Worm (Caenorhabditis elegans) whole organism, mixed stage, embryonic: ENCODE measurements around the gene F59A6.13.

ENCODE experiments used
- ceh-83 ChIP-seq: fragments of 200-800 bp; sonication (Bioruptor generic); optimal IDR thresholded peaks from 2 replicates; lab custom pipeline; 2018; ENCODE audit warnings: mild to moderate bottlenecking, missing genetic modification characterization, missing compliant biosample characterization
- drap-1 ChIP-seq: fragments of 200-800 bp; sonication (Bioruptor generic); optimal IDR thresholded peaks from 3 replicates; lab custom pipeline; 2018; ENCODE audit warnings: mild to moderate bottlenecking, missing genetic modification characterization, missing compliant biosample characterization
- elt-3 ChIP-seq: fragments of 150-350 bp; optimal IDR thresholded peaks from 2 replicates; lab custom pipeline; 2014; ENCODE audit warnings: missing biosample characterization, missing genetic modification characterization
- ham-2 ChIP-seq: fragments of 200-800 bp; sonication (Bioruptor generic); optimal IDR thresholded peaks from 2 replicates; lab custom pipeline; 2018; ENCODE audit warnings: mild to moderate bottlenecking, missing genetic modification characterization, missing compliant biosample characterization
- lin-13 ChIP-seq: fragments of 150-350 bp; optimal IDR thresholded peaks from 2 replicates; lab custom pipeline; 2014; ENCODE audit warnings: missing biosample characterization, missing genetic modification characterization
- lin-32 ChIP-seq: fragments of 200-800 bp; sonication (Bioruptor generic); optimal IDR thresholded peaks from 2 replicates; lab custom pipeline; 2018; ENCODE audit warnings: mild to moderate bottlenecking, missing genetic modification characterization, missing compliant biosample characterization
- nhr-28 ChIP-seq: fragments of 150-350 bp; optimal IDR thresholded peaks from 2 replicates; lab custom pipeline; 2014; ENCODE audit warnings: missing biosample characterization, missing genetic modification characterization
- nhr-76 ChIP-seq: sonication (generic microtip); optimal IDR thresholded peaks from 2 replicates; lab custom pipeline; 2017; ENCODE audit warnings: missing biosample characterization, missing genetic modification characterization
- pha-4 ChIP-seq: fragments of 150-350 bp; optimal IDR thresholded peaks from 2 replicates; lab custom pipeline; 2018; ENCODE audit warnings: missing biosample characterization, missing genetic modification reagents, missing genetic modification characterization
- snpc-4 ChIP-seq: fragments of 150-350 bp; optimal IDR thresholded peaks from 2 replicates; lab custom pipeline; 2014; ENCODE audit warnings: missing biosample characterization, missing genetic modification characterization
- sptf-1 ChIP-seq: sonication (generic microtip); optimal IDR thresholded peaks from 2 replicates; lab custom pipeline; 2017; ENCODE audit warnings: mild to moderate bottlenecking, missing genetic modification characterization, moderate library complexity, missing compliant biosample characterization
- unc-39 ChIP-seq: fragments of 150-350 bp; optimal IDR thresholded peaks from 2 replicates; lab custom pipeline; 2014; ENCODE audit warnings: missing biosample characterization, missing genetic modification characterization
- zip-8 ChIP-seq: fragments of 150-350 bp; optimal IDR thresholded peaks from 2 replicates; lab custom pipeline; 2014; ENCODE audit warnings: missing biosample characterization, missing genetic modification characterization

DNA sequence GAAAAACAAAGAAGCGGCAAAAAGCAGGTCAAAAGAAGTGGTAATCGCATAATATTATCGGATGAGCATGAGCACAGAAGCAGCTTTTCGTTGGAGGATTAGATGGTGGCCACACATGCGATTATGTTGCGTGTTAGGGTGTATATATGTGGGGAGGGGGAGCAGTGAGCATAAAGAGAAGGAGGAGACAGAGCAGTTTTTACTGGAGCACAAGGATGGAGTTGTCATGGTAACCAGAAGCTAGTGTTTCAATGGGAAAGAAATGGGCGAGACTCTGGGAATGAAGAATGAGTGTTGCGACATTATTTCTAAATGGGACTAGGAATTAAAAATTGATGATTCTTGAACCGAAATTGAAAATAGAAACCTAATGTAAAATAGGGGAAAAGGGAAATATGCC lies 45.3 kb downstream of the F59A6.13 start, which contains the start of gene C27A2.8:
- TF ChIP-seq zip-8 (tag; lab: Kevin White, UChicago) (no peak), unc-39 (no peak), sptf-1 (tag; lab: Kevin White, UChicago) (no peak), snpc-4 (no peak), elt-3 (tag; lab: Kevin White, UChicago) (no peak), nhr-76 (tag; lab: Kevin White, UChicago) (no peak), drap-1 (GFP tag; lab: Kevin White, UChicago) (no peak), lin-13 (tag; lab: Kevin White, UChicago) (no peak), ham-2 (GFP tag; lab: Kevin White, UChicago) (no peak), lin-32 (GFP tag; lab: Kevin White, UChicago) (no peak), nhr-28 (tag; lab: Kevin White, UChicago) (no peak), ceh-83 (no peak), pha-4 (no peak)
